Worm (Caenorhabditis elegans): ENCODE measurements around the gene idpp-9.

DNA sequence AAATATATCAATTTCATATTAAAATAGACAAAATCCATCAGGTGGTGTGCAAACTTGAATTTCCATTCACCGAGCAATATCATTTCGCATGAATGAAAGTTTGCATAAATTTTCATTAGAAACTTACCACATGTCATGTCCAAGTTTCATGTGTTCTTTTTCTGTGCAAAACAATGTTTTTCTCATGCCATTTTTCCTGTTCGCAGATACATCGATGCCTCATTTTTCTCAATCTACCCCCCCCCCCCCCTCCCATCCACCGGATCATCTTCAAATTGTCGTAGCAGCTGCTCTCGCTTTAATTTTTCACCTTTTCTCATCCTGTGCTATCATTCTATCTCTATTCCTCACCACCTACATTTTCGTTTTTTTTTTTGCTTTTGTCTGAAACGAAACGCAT, 23.3 kb upstream of the idpp-9 start, which contains the start of gene T19D2.3:
- TF ChIP-seq snu-23 (GFP tag; optimal IDR thresholded peaks at IDR 0.05) (no peak), Y116A8C.19 (tag; optimal IDR thresholded peaks at IDR 0.05; ENCODE audit: borderline replicate concordance) (no peak), lin-15B (tag; optimal IDR thresholded peaks at IDR 0.05) (no peak), elt-3 (tag; optimal IDR thresholded peaks at IDR 0.05) (no peak), nhr-85 (tag) (no peak), alr-1 (tag; optimal IDR thresholded peaks at IDR 0.05; ENCODE audit: borderline replicate concordance) (no peak), ztf-4 (tag; optimal IDR thresholded peaks at IDR 0.05) (no peak), egl-27 (tag; optimal IDR thresholded peaks at IDR 0.05) (no peak), tbx-2 (tag; optimal IDR thresholded peaks at IDR 0.05) (no peak), C34B4.2 (tag; optimal IDR thresholded peaks at IDR 0.05) (no peak), F16B12.6 (tag; optimal IDR thresholded peaks at IDR 0.05) (no peak), C16A3.4 (tag; optimal IDR thresholded peaks at IDR 0.05) (no peak), mep-1 (tag; optimal IDR thresholded peaks at IDR 0.05) (no peak), nhr-28 (tag; optimal IDR thresholded peaks at IDR 0.05) (no peak)
